Fruit fly (Drosophila melanogaster) whole organism, embryonic: Measurements from ENCODE around the gene CG18598.

Experiments used
- Adf1 ChIP-seq: fragments of 200-800 bp; sonication (Bioruptor generic); IDR thresholded peaks from 2 replicates; pipeline ENCODE4 v1.3.6; 2022; ENCODE audit warnings: missing biosample characterization, missing genetic modification characterization
- Blimp-1 ChIP-seq: fragments of 200-800 bp; sonication (Bioruptor generic); optimal IDR thresholded peaks from 3 replicates; lab custom pipeline; 2018; ENCODE audit warnings: missing biosample characterization, missing genetic modification characterization, mild to moderate bottlenecking, moderate library complexity, missing genetic modification reagents
- CG14441 ChIP-seq: fragments of 200-800 bp; sonication (Bioruptor generic); IDR thresholded peaks from 2 replicates; pipeline ENCODE4 v1.3.6; 2022; ENCODE audit warnings: missing biosample characterization, missing genetic modification characterization
- CG14710 ChIP-seq: fragments of 200-800 bp; sonication (Bioruptor generic); optimal IDR thresholded peaks from 3 replicates; lab custom pipeline; 2019; ENCODE audit warnings: missing biosample characterization, mild to moderate bottlenecking, missing genetic modification characterization, moderate library complexity
- CG15514 ChIP-seq: fragments of 200-800 bp; sonication (Bioruptor generic); optimal IDR thresholded peaks from 3 replicates; lab custom pipeline; 2017; ENCODE audit warnings: missing biosample characterization, missing genetic modification characterization, mild to moderate bottlenecking, moderate library complexity, missing genetic modification reagents
- CG1603 ChIP-seq: fragments of 200-800 bp; sonication (Bioruptor generic); optimal IDR thresholded peaks from 2 replicates; lab custom pipeline; 2019; ENCODE audit warnings: missing biosample characterization, mild to moderate bottlenecking, missing genetic modification characterization, moderate library complexity
- CG16779 ChIP-seq: fragments of 200-800 bp; sonication (Bioruptor generic); IDR thresholded peaks from 2 replicates; pipeline ENCODE4 v1.3.6; 2022; ENCODE audit warnings: missing biosample characterization, missing genetic modification characterization
- CG17328 ChIP-seq: fragments of 200-800 bp; sonication (Bioruptor generic); IDR thresholded peaks from 2 replicates; pipeline ENCODE4 v1.3.6; 2022; ENCODE audit warnings: missing biosample characterization, missing genetic modification characterization
- CG18764 ChIP-seq: fragments of 200-800 bp; sonication (Bioruptor generic); optimal IDR thresholded peaks from 3 replicates; lab custom pipeline; 2016; ENCODE audit warnings: missing biosample characterization, missing genetic modification characterization
- CG2712 ChIP-seq: fragments of 200-800 bp; optimal IDR thresholded peaks from 3 replicates; lab custom pipeline; 2019; ENCODE audit warnings: missing biosample characterization, mild to moderate bottlenecking, missing genetic modification characterization, moderate library complexity
- CG4360 ChIP-seq: fragments of 200-800 bp; sonication (Bioruptor generic); IDR thresholded peaks from 2 replicates; pipeline ENCODE4 v1.3.6; 2022; ENCODE audit warnings: missing biosample characterization, missing genetic modification characterization
- CG8281 ChIP-seq: fragments of 200-800 bp; sonication (Bioruptor generic); optimal IDR thresholded peaks from 2 replicates; lab custom pipeline; 2018; ENCODE audit warnings: missing biosample characterization, mild to moderate bottlenecking, missing genetic modification characterization, moderate library complexity
- CG8388 ChIP-seq: fragments of 200-800 bp; sonication (Bioruptor generic); optimal IDR thresholded peaks from 2 replicates; lab custom pipeline; 2019; ENCODE audit warnings: missing biosample characterization, mild to moderate bottlenecking, missing genetic modification characterization, moderate library complexity
- D19A ChIP-seq: fragments of 200-800 bp; optimal IDR thresholded peaks from 3 replicates; lab custom pipeline; 2019; ENCODE audit warnings: missing biosample characterization, mild to moderate bottlenecking, missing genetic modification characterization, moderate library complexity
- Deaf1 ChIP-seq: fragments of 200-800 bp; optimal IDR thresholded peaks from 3 replicates; lab custom pipeline; 2019; ENCODE audit warnings: missing biosample characterization, mild to moderate bottlenecking, missing genetic modification characterization, moderate library complexity
- Eip74EF ChIP-seq, 2 experiments: fragments of 200-800 bp in 1 of 2; fragments of >200 bp in 1 of 2; sonication (Bioruptor generic) in 1 of 2; optimal IDR thresholded peaks; 2 replicates each; lab custom pipeline; 2017 to 2019; ENCODE audit warnings: missing biosample characterization in 2 of 2, missing genetic modification characterization in 2 of 2, mild to moderate bottlenecking in 1 of 2, moderate library complexity in 1 of 2
- Mad ChIP-seq: fragments of 200-800 bp; sonication (Bioruptor generic); optimal IDR thresholded peaks from 2 replicates; lab custom pipeline; 2016; ENCODE audit warnings: missing biosample characterization, missing genetic modification characterization
- Med ChIP-seq: fragments of 200-800 bp; sonication (Bioruptor generic); peaks from one replicate; lab custom pipeline; 2016; ENCODE audit warnings: missing biosample characterization, missing genetic modification characterization, mild to moderate bottlenecking, inconsistent platforms, moderate library complexity
- Mes4 ChIP-seq: fragments of 200-800 bp; sonication (Bioruptor generic); optimal IDR thresholded peaks from 2 replicates; lab custom pipeline; 2016; ENCODE audit warnings: missing biosample characterization, missing genetic modification characterization
- Optix ChIP-seq: fragments of 200-800 bp; sonication (Bioruptor generic); IDR thresholded peaks from 3 replicates; pipeline ENCODE4 v1.3.6; 2022; ENCODE audit warnings: missing biosample characterization, missing genetic modification characterization
- Pdp1 ChIP-seq, 2 experiments: fragments of 200-800 bp; sonication (Bioruptor generic); optimal IDR thresholded peaks; 3 replicates each; lab custom pipeline; 2016; ENCODE audit warnings: missing biosample characterization in 2 of 2, missing genetic modification characterization in 2 of 2, mild to moderate bottlenecking in 1 of 2, moderate library complexity in 1 of 2
- Ptx1 ChIP-seq: fragments of 200-800 bp; sonication (Bioruptor generic); IDR thresholded peaks from 2 replicates; pipeline ENCODE4 v1.3.6; 2022; ENCODE audit warnings: missing biosample characterization, missing genetic modification characterization
- Ssrp ChIP-seq: fragments of 200-800 bp; sonication (Bioruptor generic); optimal IDR thresholded peaks from 2 replicates; lab custom pipeline; 2018; ENCODE audit warnings: missing biosample characterization, mild to moderate bottlenecking, missing genetic modification characterization, moderate library complexity
- Xbp1 ChIP-seq: fragments of 200-800 bp; sonication (Bioruptor generic); optimal IDR thresholded peaks from 3 replicates; lab custom pipeline; 2016; ENCODE audit warnings: missing biosample characterization, mild to moderate bottlenecking, missing genetic modification characterization
- Xrp1 ChIP-seq: fragments of 200-800 bp; sonication (Bioruptor generic); IDR thresholded peaks from 2 replicates; pipeline ENCODE4 v1.3.6; 2022; ENCODE audit warnings: missing biosample characterization, missing genetic modification characterization
- ato ChIP-seq: fragments of 200-800 bp; sonication (Bioruptor generic); IDR thresholded peaks from 2 replicates; pipeline ENCODE4 v1.3.6; 2022; ENCODE audit warnings: missing biosample characterization, missing genetic modification characterization; ENCODE audit not compliant: partially characterized antibody
- chif ChIP-seq, 2 experiments: fragments of 200-800 bp; sonication (Bioruptor generic); optimal IDR thresholded peaks; 3 replicates each; lab custom pipeline; 2016; ENCODE audit warnings: missing biosample characterization in 2 of 2, missing genetic modification characterization in 2 of 2
- chinmo ChIP-seq: fragments of 200-800 bp; sonication (Bioruptor generic); IDR thresholded peaks from 4 replicates; pipeline ENCODE4 v1.3.6; 2022; ENCODE audit warnings: missing biosample characterization, missing genetic modification characterization; ENCODE audit not compliant: partially characterized antibody
- corto ChIP-seq: fragments of 200-800 bp; sonication (Bioruptor generic); optimal IDR thresholded peaks from 2 replicates; lab custom pipeline; 2016; ENCODE audit warnings: missing biosample characterization, mild to moderate bottlenecking, missing genetic modification characterization, moderate library complexity
- eyg ChIP-seq: fragments of 200-800 bp; sonication (Bioruptor generic); optimal IDR thresholded peaks from 3 replicates; lab custom pipeline; 2016; ENCODE audit warnings: missing biosample characterization, missing genetic modification characterization
- gem ChIP-seq: fragments of 200-800 bp; sonication (Bioruptor generic); optimal IDR thresholded peaks from 2 replicates; lab custom pipeline; 2019; ENCODE audit warnings: missing biosample characterization, mild to moderate bottlenecking, missing genetic modification characterization, moderate library complexity
- hb ChIP-seq: fragments of 200-800 bp; sonication (Bioruptor generic); IDR thresholded peaks from 3 replicates; pipeline ENCODE4 v1.3.6; 2022; ENCODE audit warnings: missing biosample characterization, missing genetic modification characterization; ENCODE audit not compliant: partially characterized antibody
- lab ChIP-seq: fragments of 200-800 bp; sonication (Bioruptor generic); optimal IDR thresholded peaks from 3 replicates; lab custom pipeline; 2017; ENCODE audit warnings: missing biosample characterization, missing genetic modification characterization, mild to moderate bottlenecking, moderate library complexity, missing genetic modification reagents
- lmd ChIP-seq: fragments of 200-800 bp; sonication (Bioruptor generic); IDR thresholded peaks from 2 replicates; pipeline ENCODE4 v1.3.6; 2022; ENCODE audit warnings: missing biosample characterization, missing genetic modification characterization
- nmo ChIP-seq: fragments of 200-800 bp; sonication (Bioruptor generic); optimal IDR thresholded peaks from 2 replicates; lab custom pipeline; 2018; ENCODE audit warnings: missing biosample characterization, mild to moderate bottlenecking, missing genetic modification characterization, moderate library complexity
- peb ChIP-seq: fragments of 200-800 bp; sonication (Bioruptor generic); IDR thresholded peaks from 2 replicates; pipeline ENCODE4 v1.3.6; 2022; ENCODE audit warnings: missing biosample characterization, missing genetic modification characterization
- pho ChIP-seq: fragments of 200-800 bp; sonication (Bioruptor generic); optimal IDR thresholded peaks from 2 replicates; lab custom pipeline; 2016; ENCODE audit warnings: missing biosample characterization, missing genetic modification characterization
- phol ChIP-seq: fragments of 200-800 bp; sonication (Bioruptor generic); optimal IDR thresholded peaks from 3 replicates; lab custom pipeline; 2018; ENCODE audit warnings: missing biosample characterization, mild to moderate bottlenecking, missing genetic modification characterization, moderate library complexity
- prd ChIP-seq, 3 experiments: fragments of >200 bp in 2 of 3; fragments of 200-800 bp in 1 of 3; sonication (Bioruptor generic) in 1 of 3; optimal IDR thresholded peaks in 2 of 3; IDR thresholded peaks in 1 of 3; 2 replicates in 2 of 3; 3 replicates in 1 of 3; pipeline versions ENCODE4 v1.3.6 to Lab custom; 2017 to 2022; ENCODE audit warnings: missing biosample characterization in 1 of 3, missing genetic modification characterization in 1 of 3
- ranshi ChIP-seq: fragments of 200-800 bp; sonication (Bioruptor generic); IDR thresholded peaks from 2 replicates; pipeline ENCODE4 v1.3.6; 2022; ENCODE audit warnings: missing biosample characterization, missing genetic modification characterization
- row ChIP-seq: fragments of 200-800 bp; sonication (Bioruptor generic); IDR thresholded peaks from 3 replicates; pipeline ENCODE4 v1.3.6; 2022; ENCODE audit warnings: missing biosample characterization, missing genetic modification characterization
- shn ChIP-seq: fragments of 200-800 bp; sonication (Bioruptor generic); optimal IDR thresholded peaks from 3 replicates; lab custom pipeline; 2016; ENCODE audit warnings: missing biosample characterization, missing genetic modification characterization
- ssp ChIP-seq: fragments of 200-800 bp; sonication (Bioruptor generic); IDR thresholded peaks from 2 replicates; pipeline ENCODE4 v1.3.6; 2022; ENCODE audit warnings: missing biosample characterization, missing genetic modification characterization
- vvl ChIP-seq: fragments of 200-800 bp; sonication (Bioruptor generic); IDR thresholded peaks from 2 replicates; pipeline ENCODE4 v1.3.6; 2022; ENCODE audit warnings: missing biosample characterization, missing genetic modification characterization
- zen2 ChIP-seq: fragments of 200-800 bp; sonication (Bioruptor generic); IDR thresholded peaks from 3 replicates; pipeline ENCODE4 v1.3.6; 2022; ENCODE audit warnings: missing biosample characterization, missing genetic modification characterization; ENCODE audit not compliant: partially characterized antibody
- zf30C ChIP-seq: fragments of 200-800 bp; sonication (Bioruptor generic); optimal IDR thresholded peaks from 3 replicates; lab custom pipeline; 2018; ENCODE audit warnings: missing biosample characterization, mild to moderate bottlenecking, missing genetic modification characterization

The CG18598 gene

DNA sequence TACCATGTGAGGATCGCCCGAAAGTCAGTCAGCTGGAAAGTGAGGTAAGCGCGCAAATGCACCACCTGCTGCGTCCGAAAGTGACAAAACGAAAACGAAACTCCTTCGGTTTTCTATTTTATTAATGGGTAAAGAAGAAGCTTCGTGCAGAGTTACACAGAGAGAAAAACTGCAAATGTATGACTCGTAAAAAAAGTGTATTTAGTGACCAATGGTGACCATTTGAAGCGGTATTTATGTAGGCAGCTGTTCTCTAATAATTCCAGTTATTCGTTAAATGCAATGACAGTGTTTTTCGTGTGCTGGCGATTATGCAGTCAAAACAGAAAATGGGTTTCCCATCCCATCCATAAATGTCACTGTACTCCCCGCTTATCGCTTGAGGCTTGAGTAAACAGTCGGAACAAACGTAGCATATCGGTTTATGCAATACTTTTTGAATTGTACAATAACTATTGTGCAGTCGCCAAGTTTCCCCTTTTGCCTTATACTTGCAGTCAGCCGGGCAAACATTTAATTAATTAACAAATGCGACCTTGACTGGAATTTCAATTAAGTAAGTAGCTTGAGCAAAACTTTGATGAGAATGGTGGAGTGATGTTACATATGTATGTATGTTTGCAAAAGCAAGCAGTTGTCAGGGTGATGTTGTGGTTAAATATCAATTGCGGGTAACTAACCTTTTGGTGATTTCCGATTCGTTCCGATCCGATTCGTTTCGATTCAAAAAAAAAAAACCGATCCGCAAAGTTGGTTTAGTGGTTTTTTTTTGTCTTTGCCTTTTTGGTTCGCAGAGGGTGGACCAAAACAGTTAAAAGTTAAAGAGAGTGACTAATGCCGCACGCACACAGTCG lies 46.8 kb downstream of the CG18598 start (continued):
- TF ChIP-seq eyg (GFP tag; lab: Kevin White, UChicago) (peak; percentile 2), chif (GFP tag; optimal IDR thresholded peaks at IDR 0.05; lab: Kevin White, UChicago) (peak in 1 of 2 experiments; percentile 3), CG15514 (GFP tag; lab: Kevin White, UChicago) (no peak), lmd (GFP tag; lab: Robert Waterston, UW) (0 out of 2 replicates have a peak, but pooled peaks have one; percentile 10), Blimp-1 (GFP tag; lab: Kevin White, UChicago) (peak; percentile 67), lab (peak; percentile 37), ranshi (GFP tag; lab: Robert Waterston, UW) (0 out of 2 replicates have a peak, but pooled peaks have one; percentile 34), Adf1 (GFP tag; lab: Robert Waterston, UW) (no peak), Ptx1 (GFP tag; lab: Robert Waterston, UW) (0 out of 2 replicates have a peak, but pooled peaks have one; percentile 33), Eip74EF (GFP tag; optimal IDR thresholded peaks at IDR 0.05; lab: Kevin White, UChicago) (no peak), chinmo (GFP tag; lab: Robert Waterston, UW) (0 out of 4 replicates have a peak, but pooled peaks have one; percentile 5), Pdp1 (GFP tag; optimal IDR thresholded peaks at IDR 0.05; lab: Kevin White, UChicago) (peak in 1 of 2 experiments; percentile 94), nmo (peak; percentile 21), CG8388 (GFP tag; lab: Kevin White, UChicago) (peak; percentile 5), shn (GFP tag; lab: Kevin White, UChicago) (no peak), CG14710 (tag; lab: Kevin White, UChicago) (peak; percentile 17), ato (GFP tag; lab: Robert Waterston, UW) (no peak), CG17328 (GFP tag; lab: Robert Waterston, UW) (0 out of 2 replicates have a peak, but pooled peaks have one; percentile 27), vvl (GFP tag; lab: Robert Waterston, UW) (peak; percentile 39; the same call in 1 of the 2 replicates), Med (GFP tag; lab: Kevin White, UChicago) (peak; percentile 70), corto (GFP tag; lab: Kevin White, UChicago) (no peak), zf30C (GFP tag; lab: Kevin White, UChicago) (peak; percentile 61), Optix (peak; percentile 28; the same call in 1 of the 3 replicates), pho (GFP tag; lab: Kevin White, UChicago) (peak; percentile 10), CG16779 (GFP tag; lab: Robert Waterston, UW) (no peak), CG2712 (tag; lab: Kevin White, UChicago) (peak; percentile 29), CG18764 (GFP tag; lab: Kevin White, UChicago) (no peak), CG14441 (no peak), Mes4 (GFP tag; lab: Kevin White, UChicago) (peak; percentile 5), Ssrp (tag; lab: Kevin White, UChicago) (peak; percentile 12), zen2 (GFP tag; lab: Robert Waterston, UW) (0 out of 3 replicates have a peak, but pooled peaks have one; percentile 19), Xbp1 (no peak), CG1603 (peak; percentile 50), Mad (GFP tag; lab: Kevin White, UChicago) (no peak), prd (optimal IDR thresholded peaks at IDR 0.05; lab: Kevin White, UChicago) (no peak), prd (GFP tag; IDR thresholded peaks at IDR 0.05; lab: Robert Waterston, UW) (peak; percentile 40; the same call in 1 of the 3 replicates), Xrp1 (GFP tag; lab: Robert Waterston, UW) (peak; percentile 28; the same call in 1 of the 2 replicates), phol (peak; percentile 9), D19A (tag; lab: Kevin White, UChicago) (no peak), gem (tag; lab: Kevin White, UChicago) (peak; percentile 27), CG8281 (tag; lab: Kevin White, UChicago) (no peak), hb (GFP tag; lab: Robert Waterston, UW) (no peak), row (peak; percentile 39; the same call in 2 of the 3 replicates), ssp (no peak), Deaf1 (tag; lab: Kevin White, UChicago) (peak; percentile 34), CG4360 (GFP tag; lab: Robert Waterston, UW) (0 out of 2 replicates have a peak, but pooled peaks have one; percentile 17), peb (GFP tag; lab: Robert Waterston, UW) (0 out of 2 replicates have a peak, but pooled peaks have one; percentile 12)
